Fruit fly (Drosophila melanogaster) whole organism, prepupa: ENCODE results near the gene CG13272.

Experiments used
- CG3032 ChIP-seq: fragments of 200-800 bp; optimal IDR thresholded peaks from 2 replicates; lab custom pipeline; 2019; ENCODE audit warnings: missing biosample characterization, mild to moderate bottlenecking, missing genetic modification characterization, moderate library complexity
- CG6276 ChIP-seq: fragments of 200-800 bp; sonication (Bioruptor generic); optimal IDR thresholded peaks from 2 replicates; lab custom pipeline; 2017; ENCODE audit warnings: missing biosample characterization, mild to moderate bottlenecking, missing genetic modification characterization

- TF ChIP-seq CG6276 (GFP tag; lab: Kevin White, UChicago) (no peak), CG3032 (no peak)
Measured at dm6 chr2L:16816750-16817087, 12.0 kb downstream of the CG13272 start.
